Fruit fly (Drosophila melanogaster) whole organism, pupa: Measurements from ENCODE around the gene Pk34A.

Experiments
- CG10348 ChIP-seq: fragments of 200-800 bp; sonication (Bioruptor generic); IDR thresholded peaks from 2 replicates; pipeline ENCODE4 v1.3.6; 2022; ENCODE audit warnings: missing biosample characterization, missing genetic modification characterization
- CG12605 ChIP-seq: fragments of 200-800 bp; sonication (Bioruptor generic); IDR thresholded peaks from 2 replicates; pipeline ENCODE4 v1.3.6; 2022; ENCODE audit warnings: missing biosample characterization, missing genetic modification characterization
- CG14655 ChIP-seq: fragments of 200-800 bp; sonication (Bioruptor generic); optimal IDR thresholded peaks from 3 replicates; lab custom pipeline; 2017; ENCODE audit warnings: mild to moderate bottlenecking, missing biosample characterization, missing genetic modification reagents, missing genetic modification characterization
- CG15710 ChIP-seq: fragments of 200-800 bp; sonication (Bioruptor generic); optimal IDR thresholded peaks from 2 replicates; lab custom pipeline; 2018; ENCODE audit warnings: missing biosample characterization, mild to moderate bottlenecking, missing genetic modification characterization, moderate library complexity
- CG17806 ChIP-seq: fragments of 200-800 bp; sonication (Bioruptor generic); optimal IDR thresholded peaks from 2 replicates; lab custom pipeline; 2018; ENCODE audit warnings: missing biosample characterization, mild to moderate bottlenecking, missing genetic modification characterization, moderate library complexity
- CG32121 ChIP-seq: fragments of 200-800 bp; sonication (Bioruptor generic); IDR thresholded peaks from 2 replicates; pipeline ENCODE4 v1.3.6; 2022; ENCODE audit warnings: missing biosample characterization, missing genetic modification characterization
- CG34367 ChIP-seq: fragments of 200-800 bp; sonication (Bioruptor generic); optimal IDR thresholded peaks from 2 replicates; lab custom pipeline; 2018; ENCODE audit warnings: missing biosample characterization, mild to moderate bottlenecking, missing genetic modification characterization
- CG4496 ChIP-seq: fragments of 200-800 bp; sonication (Bioruptor generic); IDR thresholded peaks from 3 replicates; pipeline ENCODE4 v1.3.6; 2022; ENCODE audit warnings: missing biosample characterization, missing genetic modification characterization
- D1 ChIP-seq: fragments of 200-800 bp; sonication (Bioruptor generic); optimal IDR thresholded peaks from 2 replicates; lab custom pipeline; 2018; ENCODE audit warnings: missing biosample characterization, mild to moderate bottlenecking, missing genetic modification characterization, moderate library complexity
- EcR ChIP-seq: fragments of 200-800 bp; sonication (Bioruptor generic); optimal IDR thresholded peaks from 3 replicates; lab custom pipeline; 2019; ENCODE audit warnings: missing biosample characterization, missing genetic modification characterization, mild to moderate bottlenecking, moderate library complexity, missing genetic modification reagents
- Pif1B ChIP-seq: fragments of 200-800 bp; sonication (Bioruptor generic); optimal IDR thresholded peaks from 3 replicates; lab custom pipeline; 2016; ENCODE audit warnings: missing biosample characterization, missing genetic modification characterization

DNA sequence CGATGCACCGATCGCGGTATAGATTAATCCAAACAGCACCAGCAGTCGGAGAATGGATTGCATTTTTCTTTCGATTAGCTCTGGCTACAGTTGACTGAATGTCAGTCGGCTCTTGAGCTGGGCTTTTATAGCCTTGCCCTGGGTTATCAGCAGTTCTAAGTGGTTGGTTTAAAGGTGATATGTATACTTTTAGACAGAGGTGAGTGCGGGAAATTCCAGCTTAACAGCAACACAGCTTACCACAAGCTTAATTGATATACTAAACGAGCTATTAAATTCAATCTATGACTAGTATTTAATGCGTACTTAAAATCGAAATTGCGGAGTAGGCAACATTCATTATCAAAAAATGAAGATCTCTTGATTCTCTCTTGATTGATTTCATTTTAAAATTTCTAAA, 15.8 kb upstream of the Pk34A start, which contains the start of gene CG9928:
- no peak for TF ChIP-seq CG34367 (tag; lab: Kevin White, UChicago)
- TF ChIP-seq CG14655 (GFP tag; lab: Kevin White, UChicago), result no peak
- TF ChIP-seq CG17806 (tag; lab: Kevin White, UChicago), result no peak
- no peak for TF ChIP-seq Pif1B
- no peak for TF ChIP-seq EcR (GFP tag; lab: Kevin White, UChicago)
- no peak for TF ChIP-seq CG4496 (GFP tag; lab: Robert Waterston, UW)
- no peak for TF ChIP-seq CG10348 (GFP tag; lab: Robert Waterston, UW)
- TF ChIP-seq D1 (tag; lab: Kevin White, UChicago), result no peak
- no peak for TF ChIP-seq CG12605 (GFP tag; lab: Robert Waterston, UW)
- TF ChIP-seq CG15710 (tag; lab: Kevin White, UChicago), result no peak
- no peak for TF ChIP-seq CG32121 (GFP tag; lab: Robert Waterston, UW)
